Worm (Caenorhabditis elegans) whole organism, young adult: ENCODE results near the gene tag-65.

Experiments used
- ceh-100 ChIP-seq: fragments of 200-800 bp; sonication (Bioruptor generic); IDR thresholded peaks from 2 replicates; pipeline ENCODE4 v1.3.6; 2022; ENCODE audit warnings: missing genetic modification reagents, missing genetic modification characterization, missing compliant biosample characterization
- hsf-1 ChIP-seq: fragments of 200-800 bp; sonication (Bioruptor generic); IDR thresholded peaks from 2 replicates; pipeline ENCODE4 v1.3.6; 2022; ENCODE audit warnings: missing genetic modification reagents, missing genetic modification characterization, missing compliant biosample characterization
- lag-1 ChIP-seq: fragments of 200-800 bp; sonication (Bioruptor generic); IDR thresholded peaks from 2 replicates; pipeline ENCODE4 v1.3.6; 2022; ENCODE audit warnings: missing genetic modification reagents, missing genetic modification characterization, missing compliant biosample characterization
- sea-2 ChIP-seq: fragments of 200-800 bp; sonication (Bioruptor generic); IDR thresholded peaks from 2 replicates; pipeline ENCODE4 v1.3.6; 2022; ENCODE audit warnings: missing genetic modification characterization, missing compliant biosample characterization

- TF ChIP-seq lag-1 (GFP tag; lab: Robert Waterston, UW): no peak
- TF ChIP-seq ceh-100: peak; percentile 79
- TF ChIP-seq hsf-1: peak; percentile 81
- TF ChIP-seq sea-2 (GFP tag; lab: Robert Waterston, UW): no peak
Measured at ce11 chrV:13678542-13678941, at the start of gene tag-65, which contains the start of gene ccz-1.
